Worm (Caenorhabditis elegans) whole organism, L1 larva: ENCODE results near the gene F26A1.8.
A peak's percentile ranks its signal among the peaks of the same experiment; 100 is the strongest.

ENCODE experiments used
- C16A3.4 ChIP-seq: fragments of 150-350 bp; optimal IDR thresholded peaks from 2 replicates; lab custom pipeline; 2014; ENCODE audit warnings: missing biosample characterization, missing genetic modification characterization
- C34B4.2 ChIP-seq: sonication (generic microtip); optimal IDR thresholded peaks from 2 replicates; lab custom pipeline; 2017; ENCODE audit warnings: mild to moderate bottlenecking, missing genetic modification characterization, missing compliant biosample characterization
- F16B12.6 ChIP-seq: fragments of 150-350 bp; optimal IDR thresholded peaks from 2 replicates; lab custom pipeline; 2014; ENCODE audit warnings: missing biosample characterization, missing genetic modification characterization
- Y116A8C.19 ChIP-seq: sonication (generic microtip); optimal IDR thresholded peaks from 2 replicates; lab custom pipeline; 2016; ENCODE audit warnings: missing compliant biosample characterization, missing genetic modification characterization, borderline replicate concordance
- aha-1 ChIP-seq: fragments of 150-350 bp; optimal IDR thresholded peaks from 2 replicates; lab custom pipeline; 2014; ENCODE audit warnings: missing biosample characterization, missing genetic modification characterization
- alr-1 ChIP-seq: fragments of 200-800 bp; sonication (Bioruptor generic); optimal IDR thresholded peaks from 2 replicates; lab custom pipeline; 2018; ENCODE audit warnings: borderline replicate concordance, mild to moderate bottlenecking, missing genetic modification characterization, missing compliant biosample characterization
- aly-2 ChIP-seq: fragments of 150-350 bp; optimal IDR thresholded peaks from 2 replicates; lab custom pipeline; 2014; ENCODE audit warnings: missing biosample characterization, missing genetic modification characterization
- blmp-1 ChIP-seq: fragments of 150-350 bp; optimal IDR thresholded peaks from 2 replicates; lab custom pipeline; 2014; ENCODE audit warnings: missing biosample characterization, missing genetic modification characterization
- ceh-8 ChIP-seq: fragments of 200-800 bp; sonication (Bioruptor generic); optimal IDR thresholded peaks from 2 replicates; lab custom pipeline; 2018; ENCODE audit warnings: mild to moderate bottlenecking, missing genetic modification characterization, moderate library complexity, missing compliant biosample characterization
- ceh-82 ChIP-seq, 3 experiments: fragments of 150-350 bp in 1 of 3; sonication (generic microtip) in 2 of 3; optimal IDR thresholded peaks; 2 replicates each; lab custom pipeline; 2014 to 2017; ENCODE audit warnings: missing biosample characterization in 3 of 3, missing genetic modification characterization in 3 of 3
- ces-1 ChIP-seq: fragments of 150-350 bp; optimal IDR thresholded peaks from 2 replicates; lab custom pipeline; 2014; ENCODE audit warnings: missing biosample characterization, missing genetic modification reagents, missing genetic modification characterization
- dpl-1 ChIP-seq, 3 experiments: fragments of 150-350 bp in 2 of 3; sonication (generic microtip) in 1 of 3; optimal IDR thresholded peaks; 2 replicates each; lab custom pipeline; 2014 to 2017; ENCODE audit warnings: missing biosample characterization in 3 of 3, missing genetic modification characterization in 3 of 3, missing genetic modification reagents in 3 of 3
- dsc-1 ChIP-seq: sonication (generic microtip); optimal IDR thresholded peaks from 2 replicates; lab custom pipeline; 2016; ENCODE audit warnings: mild to moderate bottlenecking, missing genetic modification characterization, missing compliant biosample characterization
- efl-1 ChIP-seq, 4 experiments: fragments of 150-350 bp; optimal IDR thresholded peaks in 3 of 4; peaks in 1 of 4; 1 replicate in 1 of 4; 2 replicates in 3 of 4; lab custom pipeline; 2014; ENCODE audit warnings: missing biosample characterization in 2 of 4, missing genetic modification characterization in 2 of 4, missing genetic modification reagents in 2 of 4
- efl-3 ChIP-seq: fragments of 200-800 bp; sonication (Bioruptor generic); optimal IDR thresholded peaks from 2 replicates; lab custom pipeline; 2018; ENCODE audit warnings: mild to moderate bottlenecking, missing genetic modification characterization, missing compliant biosample characterization
- egl-13 ChIP-seq: sonication (generic microtip); optimal IDR thresholded peaks from 2 replicates; lab custom pipeline; 2016; ENCODE audit warnings: missing genotype, missing genetic modification reagents, missing genetic modification characterization, missing compliant biosample characterization
- elt-2 ChIP-seq: sonication (generic microtip); optimal IDR thresholded peaks from 2 replicates; lab custom pipeline; 2016; ENCODE audit warnings: missing genetic modification characterization, mild to moderate bottlenecking, inconsistent platforms, missing compliant biosample characterization, missing genetic modification reagents
- fkh-10 ChIP-seq: sonication (generic microtip); optimal IDR thresholded peaks from 2 replicates; lab custom pipeline; 2017; ENCODE audit warnings: missing biosample characterization, missing genetic modification reagents, missing genetic modification characterization
- fkh-4 ChIP-seq: sonication (generic microtip); optimal IDR thresholded peaks from 2 replicates; lab custom pipeline; 2016; ENCODE audit warnings: missing compliant biosample characterization, missing genetic modification characterization, borderline replicate concordance
- fkh-8 ChIP-seq: sonication (generic microtip); optimal IDR thresholded peaks from 2 replicates; lab custom pipeline; 2016; ENCODE audit warnings: mild to moderate bottlenecking, missing genetic modification characterization, missing compliant biosample characterization
- fos-1 ChIP-seq: fragments of 150-350 bp; optimal IDR thresholded peaks from 2 replicates; lab custom pipeline; 2014; ENCODE audit warnings: missing biosample characterization, missing genetic modification characterization
- hlh-17 ChIP-seq: fragments of 200-800 bp; sonication (Bioruptor generic); optimal IDR thresholded peaks from 2 replicates; lab custom pipeline; 2018; ENCODE audit warnings: missing genetic modification characterization, mild to moderate bottlenecking, missing compliant biosample characterization, moderate library complexity, borderline replicate concordance
- lin-13 ChIP-seq: fragments of 150-350 bp; optimal IDR thresholded peaks from 2 replicates; lab custom pipeline; 2014; ENCODE audit warnings: missing biosample characterization, missing genetic modification reagents, missing genetic modification characterization
- lin-35 ChIP-seq, 2 experiments: fragments of 150-350 bp; optimal IDR thresholded peaks; 2 replicates each; lab custom pipeline; 2014; ENCODE audit warnings: missing biosample characterization in 2 of 2, missing genetic modification characterization in 2 of 2, missing genetic modification reagents in 2 of 2
- lsy-2 ChIP-seq, 2 experiments: fragments of 150-350 bp; optimal IDR thresholded peaks; 2 replicates each; lab custom pipeline; 2014; ENCODE audit warnings: missing biosample characterization in 2 of 2, missing genetic modification characterization in 2 of 2
- mdl-1 ChIP-seq, 2 experiments: fragments of 150-350 bp; optimal IDR thresholded peaks; 2 replicates each; lab custom pipeline; 2014 to 2017; ENCODE audit warnings: missing biosample characterization in 2 of 2, missing genetic modification characterization in 2 of 2, inconsistent platforms in 1 of 2
- mef-2 ChIP-seq: fragments of 150-350 bp; optimal IDR thresholded peaks from 2 replicates; lab custom pipeline; 2014; ENCODE audit warnings: missing biosample characterization, missing genetic modification characterization
- nhr-12 ChIP-seq: sonication (generic microtip); optimal IDR thresholded peaks from 2 replicates; lab custom pipeline; 2017; ENCODE audit warnings: missing biosample characterization, missing genetic modification characterization
- nhr-20 ChIP-seq: sonication (generic microtip); optimal IDR thresholded peaks from 2 replicates; lab custom pipeline; 2016; ENCODE audit warnings: mild to moderate bottlenecking, missing genetic modification characterization, missing compliant biosample characterization
- nhr-28 ChIP-seq: fragments of 150-350 bp; optimal IDR thresholded peaks from 2 replicates; lab custom pipeline; 2014; ENCODE audit warnings: missing biosample characterization, missing genetic modification characterization
- nhr-47 ChIP-seq: sonication (generic microtip); optimal IDR thresholded peaks from 2 replicates; lab custom pipeline; 2016; ENCODE audit warnings: mild to moderate bottlenecking, missing genetic modification characterization, moderate library complexity, missing compliant biosample characterization
- nhr-71 ChIP-seq: sonication (generic microtip); optimal IDR thresholded peaks from 2 replicates; lab custom pipeline; 2016; ENCODE audit warnings: mild to moderate bottlenecking, missing genetic modification characterization, moderate library complexity, missing compliant biosample characterization
- nhr-84 ChIP-seq: sonication (generic microtip); optimal IDR thresholded peaks from 2 replicates; lab custom pipeline; 2017; ENCODE audit warnings: missing biosample characterization, missing genetic modification characterization
- nhr-90 ChIP-seq: sonication (generic microtip); optimal IDR thresholded peaks from 2 replicates; lab custom pipeline; 2016; ENCODE audit warnings: mild to moderate bottlenecking, missing genetic modification characterization, missing compliant biosample characterization; ENCODE audit not compliant: poor library complexity
- pag-3 ChIP-seq: sonication (generic microtip); optimal IDR thresholded peaks from 2 replicates; lab custom pipeline; 2017; ENCODE audit warnings: missing genetic modification characterization, mild to moderate bottlenecking, missing compliant biosample characterization, antibody characterized with exemption, borderline replicate concordance; ENCODE audit not compliant: insufficient read depth
- pqm-1 ChIP-seq: sonication (generic microtip); optimal IDR thresholded peaks from 3 replicates; lab custom pipeline; 2017; ENCODE audit warnings: missing biosample characterization, missing genetic modification characterization
- rnt-1 ChIP-seq: sonication (generic microtip); optimal IDR thresholded peaks from 2 replicates; lab custom pipeline; 2016; ENCODE audit warnings: mild to moderate bottlenecking, missing genetic modification characterization, moderate library complexity, missing compliant biosample characterization
- skn-1 ChIP-seq: fragments of 150-350 bp; optimal IDR thresholded peaks from 2 replicates; lab custom pipeline; 2014; ENCODE audit warnings: missing biosample characterization, missing genetic modification characterization
- snu-23 ChIP-seq: sonication (generic microtip); optimal IDR thresholded peaks from 2 replicates; lab custom pipeline; 2016; ENCODE audit warnings: missing genetic modification characterization, missing compliant biosample characterization
- sup-37 ChIP-seq: fragments of 200-800 bp; sonication (Bioruptor generic); optimal IDR thresholded peaks from 2 replicates; lab custom pipeline; 2018; ENCODE audit warnings: mild to moderate bottlenecking, missing genetic modification characterization, missing compliant biosample characterization
- swsn-7 ChIP-seq: sonication (generic microtip); optimal IDR thresholded peaks from 2 replicates; lab custom pipeline; 2016; ENCODE audit warnings: missing genetic modification characterization, missing compliant biosample characterization
- tlp-1 ChIP-seq: fragments of 150-350 bp; optimal IDR thresholded peaks from 2 replicates; lab custom pipeline; 2014; ENCODE audit warnings: missing biosample characterization, missing genetic modification characterization
- unc-30 ChIP-seq: sonication (generic microtip); optimal IDR thresholded peaks from 2 replicates; lab custom pipeline; 2017; ENCODE audit warnings: missing biosample characterization, missing genetic modification characterization
- zip-4 ChIP-seq: fragments of 200-800 bp; sonication (Bioruptor generic); optimal IDR thresholded peaks from 2 replicates; lab custom pipeline; 2018; ENCODE audit warnings: mild to moderate bottlenecking, missing genetic modification characterization, moderate library complexity, missing compliant biosample characterization
- ztf-11 ChIP-seq, 2 experiments: sonication (generic microtip); optimal IDR thresholded peaks; 2 replicates each; lab custom pipeline; 2016 to 2017; ENCODE audit warnings: missing genetic modification characterization in 2 of 2, missing biosample characterization in 1 of 2, missing compliant biosample characterization in 1 of 2
- ztf-4 ChIP-seq: fragments of 150-350 bp; optimal IDR thresholded peaks from 2 replicates; lab custom pipeline; 2014; ENCODE audit warnings: missing biosample characterization, missing genetic modification characterization

Gene F26A1.8

DNA sequence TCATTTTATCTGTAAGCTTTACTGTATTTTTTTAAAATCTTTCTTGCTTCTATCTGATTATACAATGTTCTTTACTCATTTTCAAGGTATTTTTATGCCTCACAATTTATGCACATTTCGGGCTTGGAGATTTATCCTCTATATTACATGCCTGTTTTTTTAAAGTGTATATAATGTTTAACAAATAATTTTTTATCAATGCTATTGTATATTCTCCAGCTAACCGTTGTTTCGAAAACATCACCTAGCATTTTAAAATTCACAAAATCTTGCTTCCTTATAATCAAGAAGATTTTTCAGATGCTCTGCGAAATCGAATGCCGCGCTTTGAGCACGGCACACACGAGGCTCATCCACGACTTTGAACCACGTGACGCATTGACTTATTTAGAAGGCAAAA lies 30.0 kb upstream of the F26A1.8 start, which contains the start of gene ced-4:
TSS of gene ced-4 (plus strand) at position 301 of the 400 bp plus-strand sequence.
- no peak for TF ChIP-seq sup-37
- no peak for TF ChIP-seq alr-1 (tag; lab: Kevin White, UChicago)
- TF ChIP-seq Y116A8C.19 (tag; lab: Kevin White, UChicago), result no peak
- no peak for TF ChIP-seq nhr-12 (tag; lab: Kevin White, UChicago)
- no peak for TF ChIP-seq aha-1 (tag; lab: Kevin White, UChicago)

DNA sequence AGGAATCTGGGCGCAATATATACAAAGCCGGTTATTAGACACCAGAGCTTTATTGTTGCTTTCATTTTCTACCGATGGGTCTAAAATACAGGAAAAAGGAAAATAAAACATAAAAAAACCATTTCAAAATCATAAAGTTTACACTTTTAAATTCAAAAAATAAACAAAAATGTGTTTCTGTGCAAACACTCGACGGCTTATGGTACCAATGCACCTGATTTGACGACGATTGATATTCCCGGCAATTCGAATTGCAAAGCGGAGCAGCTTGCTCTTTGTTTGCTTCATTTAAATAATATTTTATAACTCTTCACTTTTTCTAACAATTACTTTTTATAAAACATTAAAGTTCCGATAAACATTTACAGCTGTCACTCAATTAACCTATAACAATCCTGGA lies 28.1 kb upstream of the F26A1.8 start, which contains the start of gene F26A1.1:
TSS of gene F26A1.1 (plus strand) at position 369 of the 400 bp plus-strand sequence.
- TF ChIP-seq nhr-84 (tag; lab: Kevin White, UChicago), result no peak
- no peak for TF ChIP-seq dsc-1 (tag; lab: Kevin White, UChicago)
- TF ChIP-seq mdl-1 (tag; optimal IDR thresholded peaks at IDR 0.05; lab: Kevin White, UChicago), result no peak
- no peak for TF ChIP-seq fkh-8 (tag; lab: Kevin White, UChicago)
- TF ChIP-seq snu-23 (GFP tag; lab: Kevin White, UChicago), result peak; percentile 41
- no peak for TF ChIP-seq nhr-20 (tag; lab: Kevin White, UChicago)
- TF ChIP-seq efl-1 (optimal IDR thresholded peaks at IDR 0.05; lab: Kevin White, UChicago), result peak; percentile 20 to 65
- peak; percentile 76 to 96 for TF ChIP-seq efl-1 (GFP tag; optimal IDR thresholded peaks at IDR 0.05 in 1 of 2; lab: Kevin White, UChicago)
- no peak for TF ChIP-seq zip-4 (GFP tag; lab: Kevin White, UChicago)
- TF ChIP-seq C16A3.4, result peak; percentile 23
- peak; percentile 50 to 67 for TF ChIP-seq lsy-2 (tag; optimal IDR thresholded peaks at IDR 0.05; lab: Kevin White, UChicago)
- TF ChIP-seq nhr-90, result peak; percentile 7
- TF ChIP-seq nhr-71 (tag; lab: Kevin White, UChicago), result peak; percentile 22
- TF ChIP-seq rnt-1, result peak; percentile 4
- TF ChIP-seq dpl-1 (GFP tag; optimal IDR thresholded peaks at IDR 0.05; lab: Kevin White, UChicago), result peak; percentile 56 to 76 (median 70)
- TF ChIP-seq skn-1 (tag; lab: Kevin White, UChicago), result peak; percentile 14
- TF ChIP-seq C34B4.2, result no peak
- TF ChIP-seq elt-2 (tag; lab: Kevin White, UChicago), result no peak
- TF ChIP-seq ceh-82 (tag; optimal IDR thresholded peaks at IDR 0.05; lab: Kevin White, UChicago), result peak in 1 of 3 experiments; percentile 6
- peak; percentile 57 to 68 for TF ChIP-seq lin-35 (GFP tag; optimal IDR thresholded peaks at IDR 0.05; lab: Kevin White, UChicago)
- TF ChIP-seq mef-2 (tag; lab: Kevin White, UChicago), result no peak
- peak; percentile 82 for TF ChIP-seq F16B12.6
- TF ChIP-seq pqm-1 (tag; lab: Kevin White, UChicago), result no peak
- TF ChIP-seq fos-1 (tag; lab: Kevin White, UChicago), result no peak

DNA sequence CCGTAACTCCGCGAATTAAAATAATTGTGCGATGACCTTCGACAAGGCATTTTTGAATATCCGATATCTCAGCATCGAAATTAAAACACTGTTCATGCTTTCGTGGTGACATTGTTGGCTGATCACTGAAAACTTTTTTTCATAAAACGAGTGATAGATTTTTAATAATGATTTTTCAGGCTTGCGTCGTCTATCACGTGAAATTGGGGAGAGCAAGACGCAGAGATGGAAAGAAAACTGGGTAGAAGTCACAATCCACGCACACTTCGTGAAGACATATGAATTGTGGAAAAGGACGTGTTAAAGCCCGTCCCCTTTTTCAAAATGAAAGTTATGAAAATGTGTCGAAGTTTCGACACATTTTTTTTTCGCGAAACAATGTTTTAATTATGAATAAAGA lies 27.7 kb upstream of the F26A1.8 start, which contains the start of gene nonu-1:
TSS of gene nonu-1 (minus strand) at position 169 of the 400 bp plus-strand sequence.
- TF ChIP-seq efl-3 (no peak), alr-1 (tag; lab: Kevin White, UChicago) (peak; percentile 8), lin-35 (GFP tag; optimal IDR thresholded peaks at IDR 0.05; lab: Kevin White, UChicago) (peak in 1 of 2 experiments; percentile 21), pag-3 (tag; lab: Kevin White, UChicago) (no peak), swsn-7 (tag; lab: Kevin White, UChicago) (no peak), tlp-1 (tag; lab: Kevin White, UChicago) (no peak), aly-2 (tag; lab: Kevin White, UChicago) (no peak), mdl-1 (tag; optimal IDR thresholded peaks at IDR 0.05; lab: Kevin White, UChicago) (peak in 1 of 2 experiments; percentile 12), unc-30 (tag; lab: Kevin White, UChicago) (no peak), ces-1 (GFP tag; lab: Kevin White, UChicago) (no peak), ztf-4 (no peak), nhr-28 (no peak), elt-2 (tag; lab: Kevin White, UChicago) (peak; percentile 9), C34B4.2 (no peak), fkh-4 (peak; percentile 0), zip-4 (GFP tag; lab: Kevin White, UChicago) (no peak), dpl-1 (GFP tag; optimal IDR thresholded peaks at IDR 0.05; lab: Kevin White, UChicago) (no peak), lin-13 (GFP tag; lab: Kevin White, UChicago) (no peak), F16B12.6 (no peak), fkh-8 (tag; lab: Kevin White, UChicago) (peak; percentile 6), egl-13 (no peak), hlh-17 (no peak), fkh-10 (GFP tag; lab: Kevin White, UChicago) (no peak), ceh-8 (no peak), efl-1 (optimal IDR thresholded peaks at IDR 0.05; lab: Kevin White, UChicago) (no peak), efl-1 (GFP tag; optimal IDR thresholded peaks at IDR 0.05 in 1 of 2; lab: Kevin White, UChicago) (peak in 1 of 2 experiments; percentile 78), blmp-1 (tag; lab: Kevin White, UChicago) (no peak), ceh-82 (tag; optimal IDR thresholded peaks at IDR 0.05; lab: Kevin White, UChicago) (no peak), nhr-47 (no peak), ztf-11 (tag; optimal IDR thresholded peaks at IDR 0.05; lab: Kevin White, UChicago) (no peak), rnt-1 (peak; percentile 13)
